Worm (Caenorhabditis elegans) whole organism, young adult: ENCODE data around the gene nhr-60.
"Not testable (repeated sequence)": the region's sequence is repeated elsewhere in the genome, so short reads cannot be mapped to it uniquely, and the experiment has no call there.

Experiments
- athp-1 ChIP-seq: sonication (generic microtip); optimal IDR thresholded peaks from 2 replicates; lab custom pipeline; 2017; ENCODE audit warnings: mild to moderate bottlenecking, missing genetic modification characterization, missing compliant biosample characterization
- ztf-22 ChIP-seq: fragments of 200-800 bp; sonication (Bioruptor generic); optimal IDR thresholded peaks from 2 replicates; lab custom pipeline; 2018; ENCODE audit warnings: mild to moderate bottlenecking, missing genetic modification characterization, moderate library complexity, missing compliant biosample characterization

DNA sequence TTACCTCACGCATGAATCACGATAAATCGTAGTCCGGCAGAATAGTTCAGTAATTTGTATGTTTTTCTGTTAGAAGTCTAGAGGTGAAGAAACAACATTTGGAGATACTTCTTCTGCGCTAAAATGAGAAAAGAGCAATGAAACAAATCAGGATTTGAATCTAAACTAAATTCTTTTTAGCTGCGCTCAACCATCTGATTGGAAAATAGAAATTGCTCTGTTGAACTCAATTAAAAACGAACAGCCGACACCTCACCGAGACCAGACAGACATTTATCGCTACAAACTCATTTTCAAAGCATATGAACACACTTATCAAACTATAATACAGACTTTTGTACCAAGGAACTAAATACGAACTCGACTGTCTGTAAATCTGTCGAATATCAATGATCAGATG is 29.6 kb upstream of the nhr-60 start, which contains the start of gene T26E4.9:
- not testable (repeated sequence) for TF ChIP-seq athp-1 (tag; lab: Kevin White, UChicago); ztf-22 (GFP tag; lab: Kevin White, UChicago)
